Fruit fly (Drosophila melanogaster): ENCODE measurements around the gene CG11811.

Gene CG11811

DNA sequence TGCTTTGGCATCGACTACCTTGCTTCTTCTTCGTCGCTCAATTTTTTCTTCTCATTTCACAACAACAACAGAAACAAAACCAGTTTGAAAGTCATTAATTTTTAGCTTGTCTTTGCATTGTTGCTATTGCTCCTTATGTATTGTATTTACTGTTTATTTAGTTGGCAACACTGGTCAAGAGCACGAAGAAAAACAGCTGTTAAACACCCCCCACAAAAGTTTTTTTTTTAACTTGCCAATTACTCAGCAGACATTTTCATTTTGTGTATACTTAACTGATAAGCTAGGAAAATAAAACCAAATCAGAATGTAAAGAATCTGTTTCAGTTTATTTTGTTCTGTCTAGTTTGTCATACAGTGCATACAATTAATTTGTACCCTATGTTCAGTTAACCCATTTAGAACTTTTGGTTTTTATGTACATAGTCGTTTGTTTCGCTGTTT is 11.1 kb upstream of the CG11811 start:
- no peak for TF ChIP-seq CG8478 (optimal IDR thresholded peaks at IDR 0.05)
- TF ChIP-seq CTCF (optimal IDR thresholded peaks at IDR 0.05) = no peak

DNA sequence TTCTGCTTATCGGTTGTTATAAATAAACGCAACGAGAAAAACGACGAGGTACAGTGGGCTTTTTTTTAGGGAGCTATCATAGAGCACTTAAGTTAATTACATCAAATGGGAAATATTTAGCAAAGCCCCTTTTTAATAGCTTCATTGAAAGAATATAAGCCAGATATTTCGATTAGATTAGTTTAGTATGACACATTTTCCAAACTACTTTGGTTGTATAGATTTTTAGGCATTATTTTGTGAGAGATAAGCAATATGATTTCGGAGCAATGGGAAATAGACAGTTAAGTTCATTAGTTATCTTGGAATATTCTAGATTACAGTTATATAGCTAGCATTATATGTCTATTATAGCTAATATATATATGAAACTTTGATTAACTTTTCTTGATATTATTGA is 10.6 kb upstream of the CG11811 start:
- TF ChIP-seq CG8478 (optimal IDR thresholded peaks at IDR 0.05) = no peak
- no peak for TF ChIP-seq CTCF (optimal IDR thresholded peaks at IDR 0.05)

DNA sequence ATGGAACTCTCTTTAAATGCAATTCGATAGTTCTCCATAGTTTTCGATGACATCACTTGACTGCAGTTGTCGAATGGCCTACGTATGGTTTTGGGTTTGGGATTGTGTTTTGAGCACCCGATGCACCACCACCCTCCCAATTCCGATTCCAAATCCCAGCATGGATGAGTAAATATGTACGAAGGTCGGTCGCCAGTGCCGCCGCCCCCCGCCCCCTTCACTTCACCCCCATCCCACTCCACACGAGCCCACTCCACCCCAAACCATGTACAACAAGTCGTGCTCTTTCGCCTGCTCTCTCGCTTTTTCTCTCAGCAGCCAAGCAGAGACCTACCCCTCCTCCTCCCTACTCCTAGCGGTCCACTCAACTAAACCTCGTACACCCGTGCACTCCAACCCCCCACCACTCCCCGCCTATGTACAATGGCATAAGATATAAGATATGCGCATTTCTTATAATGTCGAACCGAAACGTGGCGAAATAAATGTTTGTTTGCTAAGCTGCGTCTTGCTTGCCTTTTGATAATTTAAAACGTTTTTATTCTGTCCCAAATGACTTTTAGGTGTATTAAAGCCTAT is 10.0 kb upstream of the CG11811 start:
- no peak for TF ChIP-seq CG8478 (optimal IDR thresholded peaks at IDR 0.05)
- TF ChIP-seq CTCF (optimal IDR thresholded peaks at IDR 0.05) = no peak

DNA sequence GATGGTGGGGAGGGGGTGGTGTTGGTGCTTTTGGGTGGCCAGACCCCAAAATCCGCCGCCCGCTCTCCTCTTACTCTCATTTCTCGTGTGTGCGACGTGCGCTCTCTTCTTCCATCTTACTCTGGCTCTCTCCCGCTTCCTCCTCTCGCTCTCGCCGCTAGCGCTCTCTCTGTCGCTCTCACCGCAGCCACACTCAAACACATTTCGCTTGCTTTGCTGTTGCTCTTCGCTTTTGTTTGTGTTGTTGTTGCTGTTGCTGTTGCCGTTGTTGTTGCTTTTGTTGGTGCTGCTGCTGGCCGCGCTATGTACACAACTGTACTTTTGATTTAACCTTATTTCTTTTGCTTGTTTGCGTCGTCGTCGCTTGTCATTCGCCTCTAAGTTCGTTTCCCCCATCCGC is 9.0 kb upstream of the CG11811 start:
- TF ChIP-seq CTCF (optimal IDR thresholded peaks at IDR 0.05) (no peak), CG8478 (optimal IDR thresholded peaks at IDR 0.05) (no peak)

DNA sequence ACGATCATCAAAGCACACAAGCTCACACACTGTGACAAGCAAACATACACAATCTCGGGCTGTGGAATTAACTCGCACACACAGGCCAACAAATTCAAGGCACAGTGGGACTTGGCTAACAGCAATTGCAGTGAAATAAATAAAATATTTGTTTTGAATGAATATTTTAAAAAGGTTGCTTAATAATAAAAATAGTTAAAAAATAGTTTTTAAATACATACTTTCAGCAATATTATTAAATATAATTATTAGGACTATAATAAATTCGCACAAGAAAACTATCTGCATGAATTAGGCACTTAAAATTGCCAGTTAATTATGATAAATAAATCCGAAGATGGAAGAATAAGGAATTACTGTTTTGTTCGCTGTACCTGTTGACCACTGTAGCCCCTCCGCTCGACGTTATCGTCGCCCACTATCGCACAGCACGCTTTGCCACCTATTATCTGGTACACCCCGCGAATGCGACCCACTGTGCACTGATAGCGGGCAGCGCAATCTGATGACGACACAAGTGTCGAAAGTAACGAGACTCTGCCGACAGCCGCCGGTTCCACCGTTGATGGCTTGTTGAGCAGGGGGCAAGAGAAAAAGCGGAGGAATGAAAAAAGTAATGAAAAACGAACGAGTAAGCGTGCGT is 8.0 kb upstream of the CG11811 start:
- no peak for TF ChIP-seq CTCF (optimal IDR thresholded peaks at IDR 0.05)

DNA sequence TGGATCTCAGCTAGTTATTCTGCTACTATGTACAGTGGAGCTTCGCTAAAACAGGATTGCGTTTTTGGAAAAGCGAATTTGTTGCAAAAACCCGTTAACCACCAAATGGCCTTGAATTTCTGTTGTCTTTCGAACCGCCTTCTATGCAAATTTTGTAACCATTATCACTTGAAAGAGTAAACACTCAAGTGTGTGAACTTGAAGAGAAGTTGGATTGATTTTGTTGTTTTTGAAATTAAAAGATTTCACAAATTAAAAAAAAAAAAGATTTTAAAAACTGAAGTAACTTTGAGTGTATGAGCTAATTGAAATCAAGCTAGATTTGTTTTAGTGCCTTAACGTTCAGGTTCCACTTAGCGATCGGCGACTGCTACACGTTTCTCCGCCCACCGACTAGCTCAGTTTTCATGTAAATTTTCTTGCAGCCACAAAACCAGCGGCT is 6.9 kb upstream of the CG11811 start:
- no peak for TF ChIP-seq CG8478 (optimal IDR thresholded peaks at IDR 0.05)
- TF ChIP-seq CTCF (optimal IDR thresholded peaks at IDR 0.05) = no peak

DNA sequence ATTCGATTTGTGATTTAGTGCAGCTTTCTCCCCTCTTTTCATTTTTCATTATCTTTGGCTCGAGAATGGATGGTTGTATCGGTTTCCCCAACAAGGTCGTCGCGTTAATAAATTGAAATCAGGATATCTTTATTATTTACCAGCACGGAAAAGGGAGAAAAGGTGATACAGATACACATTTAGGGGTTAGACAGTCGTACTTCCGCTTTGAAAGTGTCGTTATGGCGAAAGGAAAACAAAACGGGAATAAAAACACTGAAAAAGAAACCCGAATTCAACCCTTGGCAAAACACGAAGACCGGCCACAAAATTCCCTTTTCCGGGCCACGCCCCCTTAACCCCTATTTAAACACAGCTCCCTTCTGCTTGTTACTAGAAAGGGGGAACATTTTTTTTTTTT is 6.3 kb upstream of the CG11811 start:
- TF ChIP-seq CTCF (optimal IDR thresholded peaks at IDR 0.05) = no peak
- TF ChIP-seq CG8478 (optimal IDR thresholded peaks at IDR 0.05) = no peak

DNA sequence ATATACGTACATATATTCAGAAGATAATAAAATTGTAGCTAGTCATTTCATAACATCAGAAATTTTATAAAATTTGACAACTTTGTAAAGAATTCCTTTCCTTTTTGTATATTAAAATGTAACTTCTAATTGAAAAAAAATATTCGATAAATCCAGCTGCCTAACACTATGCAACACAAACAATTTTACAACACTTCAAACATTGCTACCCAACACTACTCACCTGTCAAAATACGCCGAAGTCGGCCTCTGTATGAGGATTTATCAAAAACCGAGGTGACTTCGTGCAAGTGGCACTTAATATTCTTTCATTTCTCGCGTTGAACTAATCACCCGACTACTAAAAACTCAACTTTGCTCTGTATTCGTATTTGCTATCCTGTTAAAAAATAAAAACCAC is 4.2 kb upstream of the CG11811 start:
- TF ChIP-seq CTCF (optimal IDR thresholded peaks at IDR 0.05) (no peak), CG8478 (optimal IDR thresholded peaks at IDR 0.05) (no peak)

DNA sequence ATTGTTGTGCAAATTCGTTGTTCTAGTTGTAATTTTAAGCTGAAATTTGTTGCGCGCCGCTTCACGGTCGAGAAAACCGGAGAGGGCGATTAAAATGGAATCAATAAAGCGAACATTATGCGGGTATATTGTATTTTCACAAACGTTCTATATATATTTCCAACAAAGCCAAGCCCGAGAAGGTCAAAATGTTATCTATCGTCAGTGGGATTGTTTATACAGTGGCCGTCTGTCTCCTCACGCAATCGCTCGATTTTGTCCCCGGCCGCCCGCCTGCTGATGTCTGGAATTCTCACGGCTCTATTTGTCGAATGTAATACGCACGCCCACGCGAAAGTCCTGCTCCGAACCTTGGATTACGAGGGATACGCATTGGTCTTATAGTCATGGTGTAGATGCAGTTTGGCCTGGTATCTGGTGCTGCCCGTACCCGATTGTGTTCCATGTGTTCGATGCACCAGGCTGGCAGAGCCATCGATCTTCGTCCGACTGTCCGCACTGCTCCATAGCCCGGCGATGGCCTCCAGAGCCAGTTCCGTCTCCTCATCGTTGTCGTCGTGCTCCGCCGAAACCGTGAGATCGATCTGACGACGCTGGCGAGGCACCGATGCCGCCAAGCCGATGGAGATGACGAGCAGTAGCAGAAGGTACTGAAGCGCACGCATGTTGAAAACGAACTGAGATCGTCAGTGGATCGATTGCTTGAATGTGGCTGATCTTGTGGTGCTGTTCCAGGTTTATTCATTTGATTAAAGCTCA is 1.8 kb downstream of the CG11811 start, which contains the start of gene CG33493:
CG33493 (minus strand) TSS at position 709 of the 759 bp plus-strand sequence.
- TF ChIP-seq CG8478 (optimal IDR thresholded peaks at IDR 0.05) (no peak), CTCF (optimal IDR thresholded peaks at IDR 0.05) (no peak)

DNA sequence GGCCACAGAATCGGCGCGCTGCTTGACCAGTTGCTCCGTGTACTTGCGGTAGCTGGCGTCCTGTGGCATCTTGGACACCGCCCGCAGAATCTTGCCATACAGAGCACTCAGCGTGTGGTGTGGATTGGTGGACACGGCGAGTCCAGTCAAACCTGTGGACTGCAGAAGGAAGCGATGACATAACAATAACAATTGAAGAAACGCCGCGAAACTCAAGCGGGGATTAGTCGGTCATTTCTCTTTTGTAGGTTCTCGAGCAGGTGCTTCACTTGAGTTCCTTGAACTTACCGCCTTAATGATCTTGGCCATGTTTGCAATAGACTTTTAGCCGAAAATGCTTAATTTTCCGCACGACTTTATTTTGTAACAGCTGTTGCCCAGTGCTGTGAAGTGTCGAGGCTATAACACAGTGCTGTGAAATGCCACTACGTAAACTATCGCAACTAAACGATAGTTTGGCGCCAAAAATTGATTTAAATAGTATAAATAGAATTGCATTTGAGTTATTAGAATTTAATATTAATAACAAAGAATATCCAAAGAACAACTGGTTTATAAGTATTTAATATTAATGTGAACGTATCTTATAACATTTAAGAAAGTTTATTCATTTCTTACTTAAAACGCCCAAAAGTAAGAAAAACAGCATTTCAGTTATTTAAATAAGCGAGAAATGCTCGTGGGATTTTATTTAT is 3.0 kb downstream of the CG11811 start, which contains the start of gene ND-13B:
ND-13B (minus strand) TSS at position 400 of the 695 bp plus-strand sequence.
- TF ChIP-seq CTCF (optimal IDR thresholded peaks at IDR 0.05) (no peak), CG8478 (optimal IDR thresholded peaks at IDR 0.05) (no peak)

DNA sequence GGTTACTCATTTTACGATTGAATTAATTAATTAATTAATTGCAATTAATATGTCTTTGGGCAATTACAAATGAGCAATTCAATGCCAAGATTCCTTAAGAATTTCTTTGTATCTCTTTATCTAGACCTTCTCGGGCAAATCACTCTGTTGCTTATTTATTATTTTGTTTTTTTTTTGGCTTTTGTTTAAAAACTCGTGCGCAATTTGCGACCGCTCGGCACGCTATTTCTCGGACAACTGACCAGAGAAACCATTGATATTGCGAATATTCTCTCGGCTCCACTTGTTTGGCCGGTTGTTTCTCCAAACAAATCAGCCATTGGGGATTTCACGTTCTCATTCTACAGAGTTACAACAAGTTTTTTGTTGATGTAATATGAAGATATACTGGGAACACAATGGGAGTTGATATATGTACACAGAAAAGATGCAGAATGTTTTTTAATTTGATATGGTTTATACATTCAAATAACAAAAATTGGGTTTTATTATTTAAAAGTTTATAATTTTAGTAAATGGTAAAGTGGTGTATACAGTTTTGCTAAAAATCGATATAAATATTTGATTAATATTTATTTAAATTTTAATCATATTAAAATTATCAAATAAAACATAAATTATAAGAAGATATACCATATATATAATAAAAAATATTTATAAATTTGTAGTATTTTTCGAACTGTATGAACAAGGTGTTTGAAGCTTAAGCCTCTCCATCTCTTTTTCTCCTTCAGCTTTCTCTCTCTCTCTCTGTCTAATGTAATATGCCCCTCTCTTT is 6.0 kb downstream of the CG11811 start, which contains the start of gene NijA:
NijA (minus strand) TSS at position 243 of the 778 bp plus-strand sequence.
- TF ChIP-seq CTCF (optimal IDR thresholded peaks at IDR 0.05) = no peak
- no peak for TF ChIP-seq CG8478 (optimal IDR thresholded peaks at IDR 0.05)

DNA sequence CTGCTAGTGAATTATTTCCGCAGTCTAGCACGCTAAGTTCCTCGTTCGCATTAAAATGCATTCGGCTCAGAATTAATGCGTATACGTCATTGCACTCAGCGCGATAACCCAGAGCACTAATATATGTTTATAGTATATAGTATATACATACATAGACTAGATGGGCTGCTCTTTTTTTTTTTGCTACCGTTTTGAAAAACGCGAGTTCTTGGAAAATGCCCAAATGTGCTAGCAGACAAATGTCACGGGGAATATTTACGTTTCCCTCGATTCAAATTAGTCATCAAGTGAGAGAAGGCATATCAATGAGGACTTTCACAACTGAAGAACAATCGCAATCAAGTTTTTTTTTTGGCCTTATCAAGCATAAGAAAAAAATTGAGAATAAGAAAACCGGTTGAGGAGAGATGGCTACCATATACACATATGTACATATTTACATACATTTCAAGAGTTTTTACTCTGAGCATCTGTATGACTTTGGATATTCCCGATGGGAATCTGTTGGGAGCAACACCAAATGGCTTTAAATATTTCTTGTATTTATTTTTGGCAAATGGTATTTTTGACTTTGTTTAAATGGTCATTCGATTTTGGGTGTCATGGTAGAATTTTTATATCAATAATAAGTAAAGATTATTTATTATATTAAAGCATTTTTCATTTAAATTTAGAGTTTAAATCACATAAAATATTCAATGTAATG is 6.7 kb downstream of the CG11811 start:
- TF ChIP-seq CTCF (optimal IDR thresholded peaks at IDR 0.05) (no peak), CG8478 (optimal IDR thresholded peaks at IDR 0.05) (no peak)

DNA sequence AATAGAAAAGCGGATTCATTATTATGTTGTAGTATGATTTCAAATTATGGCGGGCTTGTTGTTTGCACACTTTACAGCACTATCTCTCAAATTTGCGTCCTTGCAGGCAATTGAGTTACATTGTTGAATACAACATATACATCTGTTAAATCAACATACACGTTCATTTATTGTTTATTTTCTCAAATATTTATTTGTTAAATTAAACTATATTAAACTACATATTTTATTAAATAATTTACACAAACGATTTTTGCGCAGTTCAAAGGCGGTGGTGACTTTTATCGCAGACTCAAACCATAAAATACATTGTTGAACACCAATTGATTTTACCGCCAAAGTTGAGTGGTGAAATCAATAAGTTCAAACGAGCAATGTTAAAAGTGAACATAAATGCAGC is 7.4 kb downstream of the CG11811 start:
- TF ChIP-seq CG8478 (optimal IDR thresholded peaks at IDR 0.05) (no peak), CTCF (optimal IDR thresholded peaks at IDR 0.05) (no peak)

DNA sequence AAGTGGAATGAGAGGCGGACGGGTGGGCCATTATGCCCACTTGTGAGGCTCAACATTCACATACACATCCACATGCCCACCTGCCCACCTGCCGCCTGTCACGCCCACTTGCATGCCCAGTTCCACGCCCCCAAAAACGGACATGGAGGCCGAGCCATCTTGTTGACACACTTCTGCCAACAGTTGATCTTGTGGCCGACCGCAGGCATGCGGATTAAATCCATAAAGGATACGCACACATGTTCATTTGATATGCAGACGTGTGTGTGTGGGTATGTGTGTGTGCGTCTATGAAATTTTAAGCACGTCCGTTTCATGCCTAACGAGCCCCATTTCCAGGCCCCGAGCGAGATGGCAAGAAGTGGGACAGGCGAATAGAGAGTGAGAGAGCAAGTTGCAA is 11.4 kb downstream of the CG11811 start:
- no peak for TF ChIP-seq CG8478 (optimal IDR thresholded peaks at IDR 0.05)
- TF ChIP-seq CTCF (optimal IDR thresholded peaks at IDR 0.05) = no peak

Data from S2 (cell line).